Fruit fly (Drosophila melanogaster) whole organism, pupa: ENCODE measurements around the gene nonA.

Source experiments
- CG10348 ChIP-seq: fragments of 200-800 bp; sonication (Bioruptor generic); IDR thresholded peaks from 2 replicates; pipeline ENCODE4 v1.3.6; 2022; ENCODE audit warnings: missing biosample characterization, missing genetic modification characterization
- CG12605 ChIP-seq: fragments of 200-800 bp; sonication (Bioruptor generic); IDR thresholded peaks from 2 replicates; pipeline ENCODE4 v1.3.6; 2022; ENCODE audit warnings: missing biosample characterization, missing genetic modification characterization
- CG13204 ChIP-seq: fragments of 200-800 bp; sonication (Bioruptor generic); optimal IDR thresholded peaks from 2 replicates; lab custom pipeline; 2018; ENCODE audit warnings: missing biosample characterization, mild to moderate bottlenecking, missing genetic modification characterization, moderate library complexity
- CG14655 ChIP-seq: fragments of 200-800 bp; sonication (Bioruptor generic); optimal IDR thresholded peaks from 3 replicates; lab custom pipeline; 2017; ENCODE audit warnings: mild to moderate bottlenecking, missing biosample characterization, missing genetic modification reagents, missing genetic modification characterization
- CG15710 ChIP-seq: fragments of 200-800 bp; sonication (Bioruptor generic); optimal IDR thresholded peaks from 2 replicates; lab custom pipeline; 2018; ENCODE audit warnings: missing biosample characterization, mild to moderate bottlenecking, missing genetic modification characterization, moderate library complexity
- CG17806 ChIP-seq: fragments of 200-800 bp; sonication (Bioruptor generic); optimal IDR thresholded peaks from 2 replicates; lab custom pipeline; 2018; ENCODE audit warnings: missing biosample characterization, mild to moderate bottlenecking, missing genetic modification characterization, moderate library complexity
- CG32121 ChIP-seq: fragments of 200-800 bp; sonication (Bioruptor generic); IDR thresholded peaks from 2 replicates; pipeline ENCODE4 v1.3.6; 2022; ENCODE audit warnings: missing biosample characterization, missing genetic modification characterization
- CG34367 ChIP-seq: fragments of 200-800 bp; sonication (Bioruptor generic); optimal IDR thresholded peaks from 2 replicates; lab custom pipeline; 2018; ENCODE audit warnings: missing biosample characterization, mild to moderate bottlenecking, missing genetic modification characterization
- CG4496 ChIP-seq: fragments of 200-800 bp; sonication (Bioruptor generic); IDR thresholded peaks from 3 replicates; pipeline ENCODE4 v1.3.6; 2022; ENCODE audit warnings: missing biosample characterization, missing genetic modification characterization
- CG8159 ChIP-seq: fragments of 200-800 bp; sonication (Bioruptor generic); optimal IDR thresholded peaks from 3 replicates; lab custom pipeline; 2018; ENCODE audit warnings: missing biosample characterization, mild to moderate bottlenecking, missing genetic modification characterization, moderate library complexity
- CG8301 ChIP-seq: fragments of 200-800 bp; sonication (Bioruptor generic); optimal IDR thresholded peaks from 2 replicates; lab custom pipeline; 2018; ENCODE audit warnings: missing biosample characterization, mild to moderate bottlenecking, missing genetic modification characterization
- CG9948 ChIP-seq: fragments of 200-800 bp; sonication (Bioruptor generic); optimal IDR thresholded peaks from 2 replicates; lab custom pipeline; 2018; ENCODE audit warnings: missing biosample characterization, mild to moderate bottlenecking, missing genetic modification characterization, moderate library complexity
- D1 ChIP-seq: fragments of 200-800 bp; sonication (Bioruptor generic); optimal IDR thresholded peaks from 2 replicates; lab custom pipeline; 2018; ENCODE audit warnings: missing biosample characterization, mild to moderate bottlenecking, missing genetic modification characterization, moderate library complexity
- EcR ChIP-seq: fragments of 200-800 bp; sonication (Bioruptor generic); optimal IDR thresholded peaks from 3 replicates; lab custom pipeline; 2019; ENCODE audit warnings: missing biosample characterization, missing genetic modification characterization, mild to moderate bottlenecking, moderate library complexity, missing genetic modification reagents
- Ets98B ChIP-seq: fragments of 200-800 bp; sonication (Bioruptor generic); IDR thresholded peaks from 2 replicates; pipeline ENCODE4 v1.3.6; 2022; ENCODE audit warnings: missing biosample characterization, missing genetic modification characterization
- Pif1A ChIP-seq: fragments of 200-800 bp; sonication (Bioruptor generic); optimal IDR thresholded peaks from 3 replicates; lab custom pipeline; 2016; ENCODE audit warnings: missing biosample characterization, missing genetic modification characterization
- Pif1B ChIP-seq: fragments of 200-800 bp; sonication (Bioruptor generic); optimal IDR thresholded peaks from 3 replicates; lab custom pipeline; 2016; ENCODE audit warnings: missing biosample characterization, missing genetic modification characterization
- Snoo ChIP-seq: fragments of 200-800 bp; sonication (Bioruptor generic); optimal IDR thresholded peaks from 3 replicates; lab custom pipeline; 2017; ENCODE audit warnings: missing biosample characterization, mild to moderate bottlenecking, missing genetic modification characterization, inconsistent platforms
- fd96Ca ChIP-seq: fragments of 200-800 bp; sonication (Bioruptor generic); IDR thresholded peaks from 3 replicates; pipeline ENCODE4 v1.3.6; 2022; ENCODE audit warnings: missing biosample characterization, missing genetic modification characterization
- gl ChIP-seq: fragments of 200-800 bp; sonication (Bioruptor generic); optimal IDR thresholded peaks from 2 replicates; lab custom pipeline; 2018; ENCODE audit warnings: missing biosample characterization, mild to moderate bottlenecking, missing genetic modification characterization
- rn ChIP-seq: fragments of 200-800 bp; sonication (Bioruptor generic); IDR thresholded peaks from 2 replicates; pipeline ENCODE4 v1.3.6; 2022; ENCODE audit warnings: missing biosample characterization, missing genetic modification characterization

Gene nonA

dm6 chrX:16321037-16321436 is 40.3 kb upstream of the nonA start:
- TF ChIP-seq Snoo (tag; lab: Kevin White, UChicago) (no peak), CG8159 (tag; lab: Kevin White, UChicago) (no peak), CG32121 (no peak), CG10348 (GFP tag; lab: Robert Waterston, UW) (no peak), CG4496 (GFP tag; lab: Robert Waterston, UW) (no peak), Ets98B (GFP tag; lab: Robert Waterston, UW) (no peak)

DNA sequence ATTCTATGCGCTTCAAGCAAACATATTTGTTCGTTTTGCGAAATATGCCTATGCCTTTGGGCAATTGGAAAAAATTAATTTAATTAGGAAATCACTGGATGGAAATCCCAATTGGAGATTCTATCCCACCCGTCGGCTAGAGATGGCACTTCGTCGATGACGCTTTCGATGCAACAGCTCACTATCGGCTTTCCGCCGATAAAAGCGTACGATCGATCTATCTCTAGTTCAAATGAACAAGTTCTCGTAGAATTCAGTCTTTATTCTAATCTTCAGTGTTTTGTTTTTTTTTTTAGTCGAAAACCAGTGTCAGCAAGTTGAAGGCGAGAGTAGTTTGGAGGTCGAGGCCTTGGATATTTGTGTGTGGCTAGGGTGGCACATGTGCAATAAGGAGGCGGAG is 38.3 kb upstream of the nonA start, which contains the start of the genes CG9917 and CG32579:
CG9917 (minus strand) TSS at position 169 of the 400 bp plus-strand sequence.
CG32579 (plus strand) TSS at position 224 of the 400 bp plus-strand sequence.
- TF ChIP-seq CG10348 (GFP tag; lab: Robert Waterston, UW) (no peak), CG8159 (tag; lab: Kevin White, UChicago) (no peak), D1 (no peak), CG15710 (no peak), CG12605 (GFP tag; lab: Robert Waterston, UW) (no peak), Pif1A (GFP tag; lab: Kevin White, UChicago) (no peak), Snoo (tag; lab: Kevin White, UChicago) (no peak), CG14655 (GFP tag; lab: Kevin White, UChicago) (no peak), gl (tag; lab: Kevin White, UChicago) (no peak), CG8301 (tag; lab: Kevin White, UChicago) (no peak), CG34367 (tag; lab: Kevin White, UChicago) (no peak), CG9948 (no peak), CG32121 (no peak), Pif1B (no peak)

DNA sequence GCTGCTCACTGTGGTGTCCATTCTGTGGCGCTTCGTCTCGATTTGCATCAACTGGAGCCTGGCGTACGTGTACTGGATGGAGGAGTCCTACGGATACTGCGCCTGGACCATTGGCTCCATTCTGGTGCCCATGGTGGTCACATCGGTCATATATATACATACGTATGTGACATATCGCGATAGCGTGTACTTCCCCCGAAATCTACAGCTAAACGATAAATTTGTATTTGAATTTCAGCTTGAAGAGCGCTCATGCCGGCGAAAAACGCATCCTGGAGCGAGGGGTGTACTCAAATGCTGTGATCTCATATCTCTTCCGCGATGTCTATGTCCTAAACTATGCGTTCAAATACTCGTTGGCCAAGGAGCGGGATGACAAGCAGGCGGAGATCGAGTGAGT is 37.8 kb upstream of the nonA start:
- TF ChIP-seq CG32121 (no peak), gl (tag; lab: Kevin White, UChicago) (no peak), Pif1B (no peak), CG9948 (no peak), CG17806 (no peak), CG12605 (GFP tag; lab: Robert Waterston, UW) (no peak)

- no peak for TF ChIP-seq Pif1A (GFP tag; lab: Kevin White, UChicago)
- no peak for TF ChIP-seq CG13204 (GFP tag; lab: Kevin White, UChicago)
- no peak for TF ChIP-seq CG15710
- no peak for TF ChIP-seq Snoo (tag; lab: Kevin White, UChicago)
- TF ChIP-seq CG17806, result no peak
- TF ChIP-seq CG34367 (tag; lab: Kevin White, UChicago), result no peak
- no peak for TF ChIP-seq CG32121
- no peak for TF ChIP-seq Ets98B (GFP tag; lab: Robert Waterston, UW)
- TF ChIP-seq gl (tag; lab: Kevin White, UChicago), result no peak
- TF ChIP-seq fd96Ca (GFP tag; lab: Robert Waterston, UW), result no peak
- no peak for TF ChIP-seq CG8159 (tag; lab: Kevin White, UChicago)
- no peak for TF ChIP-seq CG4496 (GFP tag; lab: Robert Waterston, UW)
- no peak for TF ChIP-seq CG12605 (GFP tag; lab: Robert Waterston, UW)
- no peak for TF ChIP-seq EcR
- no peak for TF ChIP-seq CG10348 (GFP tag; lab: Robert Waterston, UW)
- no peak for TF ChIP-seq rn (GFP tag; lab: Robert Waterston, UW)
- TF ChIP-seq, all 21 proteins: peak for 0
Measured at dm6 chrX:16325472-16325871, 35.9 kb upstream of the nonA start, which contains the start of gene CalpC. Gene CalpC (plus strand): TSS chrX:16325763.

DNA sequence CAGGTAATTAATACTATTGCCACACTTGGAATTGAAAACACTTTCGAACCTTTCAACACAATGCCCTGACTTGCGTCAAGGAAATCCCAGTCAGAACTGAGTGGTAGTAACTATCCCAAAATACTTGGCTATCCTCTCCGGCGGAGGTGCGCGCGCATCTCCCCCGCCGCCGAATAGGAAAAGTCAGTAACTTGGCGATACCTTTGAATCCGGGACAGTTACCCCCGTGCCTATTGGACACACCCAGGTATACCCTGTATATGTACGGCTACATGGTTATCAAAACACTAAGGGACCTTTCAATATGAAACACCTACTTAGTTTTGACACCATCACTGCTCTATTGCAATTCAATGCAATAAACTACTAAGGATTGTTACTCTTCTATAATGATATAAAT is 30.7 kb upstream of the nonA start, which contains the start of gene CG9919:
CG9919 (minus strand) TSS at position 101 of the 400 bp plus-strand sequence.
- TF ChIP-seq CG8159 (tag; lab: Kevin White, UChicago) (no peak), CG12605 (GFP tag; lab: Robert Waterston, UW) (no peak), CG4496 (GFP tag; lab: Robert Waterston, UW) (no peak), CG32121 (no peak), CG17806 (no peak), Snoo (tag; lab: Kevin White, UChicago) (no peak), CG8301 (tag; lab: Kevin White, UChicago) (no peak), Ets98B (GFP tag; lab: Robert Waterston, UW) (no peak), CG14655 (GFP tag; lab: Kevin White, UChicago) (no peak), rn (GFP tag; lab: Robert Waterston, UW) (no peak)

dm6 chrX:16331562-16332233 is 29.7 kb upstream of the nonA start:
- TF ChIP-seq CG8159 (tag; lab: Kevin White, UChicago), result no peak
- TF ChIP-seq Snoo (tag; lab: Kevin White, UChicago), result no peak
- no peak for TF ChIP-seq CG4496 (GFP tag; lab: Robert Waterston, UW)
- no peak for TF ChIP-seq rn (GFP tag; lab: Robert Waterston, UW)
- no peak for TF ChIP-seq D1
- TF ChIP-seq CG14655 (GFP tag; lab: Kevin White, UChicago), result no peak
- TF ChIP-seq CG8301 (tag; lab: Kevin White, UChicago), result no peak
- no peak for TF ChIP-seq fd96Ca (GFP tag; lab: Robert Waterston, UW)
- TF ChIP-seq gl (tag; lab: Kevin White, UChicago), result no peak
- TF ChIP-seq CG9948, result no peak
- no peak for TF ChIP-seq CG34367 (tag; lab: Kevin White, UChicago)
- TF ChIP-seq CG15710, result no peak
- no peak for TF ChIP-seq CG32121
- TF ChIP-seq Pif1B, result no peak
- no peak for TF ChIP-seq CG17806
- no peak for TF ChIP-seq Ets98B (GFP tag; lab: Robert Waterston, UW)
- no peak for TF ChIP-seq CG13204 (GFP tag; lab: Kevin White, UChicago)
